Fruit fly (Drosophila melanogaster) whole organism, wandering third instar larva: Measurements from ENCODE around the gene Argk2.

ENCODE experiments used
- Abd-B ChIP-seq: fragments of >200 bp; optimal IDR thresholded peaks from 2 replicates; lab custom pipeline; 2017; ENCODE audit warnings: missing biosample characterization, missing genetic modification characterization
- Dfd ChIP-seq: fragments of >200 bp; optimal IDR thresholded peaks from 2 replicates; lab custom pipeline; 2017; ENCODE audit warnings: missing biosample characterization, missing genetic modification characterization
- Dif ChIP-seq: fragments of 200-275, 200-300 bp; sonication (Bioruptor generic); optimal IDR thresholded peaks from 2 replicates; lab custom pipeline; 2018; ENCODE audit warnings: missing biosample characterization, missing genetic modification characterization; ENCODE audit not compliant: partially characterized antibody
- Myc ChIP-seq: fragments of >200 bp; optimal IDR thresholded peaks from 2 replicates; lab custom pipeline; 2017
- dl ChIP-seq, 2 experiments: fragments of 175-275, 200-275 bp in 1 of 2; fragments of 200-275 bp in 1 of 2; sonication (Bioruptor generic); optimal IDR thresholded peaks; lab custom pipeline; 2018; ENCODE audit warnings: mild to moderate bottlenecking in 2 of 2, missing biosample characterization in 2 of 2, missing genetic modification characterization in 2 of 2, moderate library complexity in 2 of 2; ENCODE audit not compliant: partially characterized antibody in 2 of 2, insufficient read depth in 1 of 2
- fru ChIP-seq: fragments of 200-800 bp; sonication (Bioruptor generic); optimal IDR thresholded peaks from 3 replicates; lab custom pipeline; 2016; ENCODE audit warnings: missing biosample characterization, mild to moderate bottlenecking, missing genetic modification characterization
- h ChIP-seq: fragments of 200-800 bp; sonication (Bioruptor generic); optimal IDR thresholded peaks from 3 replicates; lab custom pipeline; 2016; ENCODE audit warnings: missing biosample characterization, mild to moderate bottlenecking, missing genetic modification characterization
- lola ChIP-seq: fragments of >200 bp; optimal IDR thresholded peaks from 2 replicates; lab custom pipeline; 2017; ENCODE audit warnings: missing biosample characterization, missing genetic modification characterization
- psq ChIP-seq: fragments of 200-800 bp; sonication (Bioruptor generic); optimal IDR thresholded peaks from 3 replicates; lab custom pipeline; 2017; ENCODE audit warnings: missing biosample characterization, mild to moderate bottlenecking, missing genetic modification characterization, moderate library complexity
- rgr ChIP-seq: fragments of 200-800 bp; sonication (Bioruptor generic); optimal IDR thresholded peaks from 3 replicates; lab custom pipeline; 2016; ENCODE audit warnings: missing biosample characterization, mild to moderate bottlenecking, missing genetic modification characterization
- tai ChIP-seq: sonication (Bioruptor generic); optimal IDR thresholded peaks from 2 replicates; lab custom pipeline; 2016; ENCODE audit warnings: missing biosample characterization, missing genetic modification characterization
- usp ChIP-seq: fragments of >200 bp; optimal IDR thresholded peaks from 2 replicates; lab custom pipeline; 2017; ENCODE audit warnings: missing biosample characterization, missing genetic modification characterization

dm6 chr3L:9033537-9033936 lies 13.7 kb upstream of the Argk2 start:
- TF ChIP-seq h (GFP tag; lab: Kevin White, UChicago), result peak; percentile 51
- no peak for TF ChIP-seq tai (GFP tag; lab: Kevin White, UChicago)
- TF ChIP-seq Abd-B (GFP tag; lab: Kevin White, UChicago), result no peak
- no peak for TF ChIP-seq Myc (lab: Kevin White, UChicago)
- peak; percentile 53 for TF ChIP-seq fru (GFP tag; lab: Kevin White, UChicago)
- no peak for TF ChIP-seq usp (GFP tag; lab: Kevin White, UChicago)
- peak; percentile 20 for TF ChIP-seq psq
- peak; percentile 45 for TF ChIP-seq rgr (GFP tag; lab: Kevin White, UChicago)
- TF ChIP-seq Dif (GFP tag; lab: Kevin White, UChicago), result no peak
- TF ChIP-seq dl (GFP tag; optimal IDR thresholded peaks at IDR 0.05; lab: Kevin White, UChicago; ENCODE audit: insufficient read depth in 1 of 2, partially characterized antibody in 2 of 2), result no peak
- no peak for TF ChIP-seq Dfd
- TF ChIP-seq lola (GFP tag; lab: Kevin White, UChicago), result no peak
